Worm (Caenorhabditis elegans) whole organism, mixed stage, embryonic: ENCODE data around the gene sdz-15.
A peak's percentile ranks its signal among the peaks of the same experiment; 100 is the strongest.

ENCODE experiments used
- M03D4.4 ChIP-seq: sonication (generic microtip); optimal IDR thresholded peaks from 2 replicates; lab custom pipeline; 2017; ENCODE audit warnings: mild to moderate bottlenecking, missing genetic modification characterization, missing compliant biosample characterization
- ceh-43 ChIP-seq: fragments of 200-800 bp; sonication (Bioruptor generic); optimal IDR thresholded peaks from 2 replicates; lab custom pipeline; 2018; ENCODE audit warnings: mild to moderate bottlenecking, missing genetic modification characterization, moderate library complexity, missing compliant biosample characterization
- ceh-83 ChIP-seq: fragments of 200-800 bp; sonication (Bioruptor generic); optimal IDR thresholded peaks from 2 replicates; lab custom pipeline; 2018; ENCODE audit warnings: mild to moderate bottlenecking, missing genetic modification characterization, missing compliant biosample characterization
- ces-1 ChIP-seq: fragments of 150-350 bp; optimal IDR thresholded peaks from 2 replicates; lab custom pipeline; 2014; ENCODE audit warnings: missing biosample characterization, missing genetic modification reagents, missing genetic modification characterization
- cnd-1 ChIP-seq: fragments of 200-800 bp; sonication (Bioruptor generic); optimal IDR thresholded peaks from 2 replicates; lab custom pipeline; 2018; ENCODE audit warnings: mild to moderate bottlenecking, missing genetic modification characterization, missing compliant biosample characterization
- drap-1 ChIP-seq: fragments of 200-800 bp; sonication (Bioruptor generic); optimal IDR thresholded peaks from 3 replicates; lab custom pipeline; 2018; ENCODE audit warnings: mild to moderate bottlenecking, missing genetic modification characterization, missing compliant biosample characterization
- flh-1 ChIP-seq: fragments of 200-800 bp; sonication (Bioruptor generic); optimal IDR thresholded peaks from 2 replicates; lab custom pipeline; 2018; ENCODE audit warnings: mild to moderate bottlenecking, missing genetic modification characterization, moderate library complexity, missing compliant biosample characterization
- ham-2 ChIP-seq: fragments of 200-800 bp; sonication (Bioruptor generic); optimal IDR thresholded peaks from 2 replicates; lab custom pipeline; 2018; ENCODE audit warnings: mild to moderate bottlenecking, missing genetic modification characterization, missing compliant biosample characterization
- lin-13 ChIP-seq: fragments of 150-350 bp; optimal IDR thresholded peaks from 2 replicates; lab custom pipeline; 2014; ENCODE audit warnings: missing biosample characterization, missing genetic modification characterization
- lin-32 ChIP-seq: fragments of 200-800 bp; sonication (Bioruptor generic); optimal IDR thresholded peaks from 2 replicates; lab custom pipeline; 2018; ENCODE audit warnings: mild to moderate bottlenecking, missing genetic modification characterization, missing compliant biosample characterization
- lsy-2 ChIP-seq: fragments of 150-350 bp; optimal IDR thresholded peaks from 2 replicates; lab custom pipeline; 2014; ENCODE audit warnings: missing biosample characterization, missing genetic modification characterization
- mab-5 ChIP-seq: fragments of 150-350 bp; optimal IDR thresholded peaks from 2 replicates; lab custom pipeline; 2014; ENCODE audit warnings: missing biosample characterization, missing genetic modification characterization
- mep-1 ChIP-seq: fragments of 150-350 bp; optimal IDR thresholded peaks from 2 replicates; lab custom pipeline; 2017; ENCODE audit warnings: missing biosample characterization, missing genetic modification reagents, missing genetic modification characterization, inconsistent platforms
- mls-2 ChIP-seq: sonication (generic microtip); optimal IDR thresholded peaks from 2 replicates; lab custom pipeline; 2016; ENCODE audit warnings: mild to moderate bottlenecking, missing genetic modification characterization, moderate library complexity, missing compliant biosample characterization
- nhr-12 ChIP-seq: fragments of 150-350 bp; optimal IDR thresholded peaks from 2 replicates; lab custom pipeline; 2014; ENCODE audit warnings: missing biosample characterization, missing genetic modification characterization
- nhr-2 ChIP-seq: fragments of 150-350 bp; optimal IDR thresholded peaks from 2 replicates; lab custom pipeline; 2014; ENCODE audit warnings: missing biosample characterization, missing genetic modification characterization
- nhr-237 ChIP-seq: fragments of 150-350 bp; optimal IDR thresholded peaks from 2 replicates; lab custom pipeline; 2014; ENCODE audit warnings: missing biosample characterization, missing genetic modification characterization
- nhr-76 ChIP-seq: sonication (generic microtip); optimal IDR thresholded peaks from 2 replicates; lab custom pipeline; 2017; ENCODE audit warnings: missing biosample characterization, missing genetic modification characterization
- pha-4 ChIP-seq: fragments of 150-350 bp; optimal IDR thresholded peaks from 2 replicates; lab custom pipeline; 2018; ENCODE audit warnings: missing biosample characterization, missing genetic modification reagents, missing genetic modification characterization
- sem-2 ChIP-seq: fragments of 200-800 bp; sonication (Bioruptor generic); optimal IDR thresholded peaks from 2 replicates; lab custom pipeline; 2018; ENCODE audit warnings: mild to moderate bottlenecking, missing genetic modification characterization, missing compliant biosample characterization
- snpc-4 ChIP-seq: fragments of 150-350 bp; optimal IDR thresholded peaks from 2 replicates; lab custom pipeline; 2014; ENCODE audit warnings: missing biosample characterization, missing genetic modification characterization
- sptf-1 ChIP-seq: sonication (generic microtip); optimal IDR thresholded peaks from 2 replicates; lab custom pipeline; 2017; ENCODE audit warnings: mild to moderate bottlenecking, missing genetic modification characterization, moderate library complexity, missing compliant biosample characterization
- unc-120 ChIP-seq: sonication (generic microtip); optimal IDR thresholded peaks from 2 replicates; lab custom pipeline; 2017; ENCODE audit warnings: missing genetic modification characterization, missing compliant biosample characterization; ENCODE audit not compliant: poor library complexity, severe bottlenecking
- unc-39 ChIP-seq: fragments of 150-350 bp; optimal IDR thresholded peaks from 2 replicates; lab custom pipeline; 2014; ENCODE audit warnings: missing biosample characterization, missing genetic modification characterization
- unc-62 ChIP-seq: fragments of 150-350 bp; optimal IDR thresholded peaks from 2 replicates; lab custom pipeline; 2014; ENCODE audit warnings: missing biosample characterization, missing genetic modification reagents, missing genetic modification characterization
- zip-8 ChIP-seq: fragments of 150-350 bp; optimal IDR thresholded peaks from 2 replicates; lab custom pipeline; 2014; ENCODE audit warnings: missing biosample characterization, missing genetic modification characterization
- ztf-11 ChIP-seq: fragments of 150-350 bp; optimal IDR thresholded peaks from 2 replicates; lab custom pipeline; 2014; ENCODE audit warnings: missing biosample characterization, missing genetic modification characterization

The sdz-15 gene

DNA sequence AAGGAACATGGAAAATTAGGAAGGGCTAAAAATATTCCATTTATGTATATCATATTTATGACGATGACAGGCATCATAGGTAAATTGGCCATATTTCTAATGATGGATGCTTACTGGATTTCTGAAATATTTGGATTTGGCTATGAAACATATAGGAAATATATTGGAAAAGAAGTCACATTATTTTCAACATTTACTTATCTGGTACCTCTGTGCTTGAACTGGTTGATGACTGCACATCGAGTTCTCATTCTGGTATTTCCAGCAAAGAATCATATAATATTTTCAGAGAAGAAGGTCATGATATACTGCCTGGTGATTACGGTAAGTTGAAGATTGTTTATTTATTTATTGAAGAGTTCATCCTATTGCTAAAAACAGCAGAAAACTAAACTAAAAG, 34.4 kb downstream of the sdz-15 start, which contains the start of gene srxa-5:
srxa-5 (plus strand) TSS at position 301 of the 400 bp plus-strand sequence.
- TF ChIP-seq flh-1 (GFP tag; lab: Kevin White, UChicago) = no peak
- no peak for TF ChIP-seq pha-4 (tag; lab: Kevin White, UChicago)
- TF ChIP-seq nhr-237 (tag; lab: Kevin White, UChicago) = no peak
- no peak for TF ChIP-seq unc-62 (GFP tag; lab: Kevin White, UChicago)
- no peak for TF ChIP-seq ces-1 (GFP tag; lab: Kevin White, UChicago)
- no peak for TF ChIP-seq nhr-12 (tag; lab: Kevin White, UChicago)
- no peak for TF ChIP-seq zip-8 (tag; lab: Kevin White, UChicago)
- TF ChIP-seq lsy-2 = no peak
- TF ChIP-seq ceh-83 (GFP tag; lab: Kevin White, UChicago) = no peak
- no peak for TF ChIP-seq sem-2
- no peak for TF ChIP-seq ztf-11 (tag; lab: Kevin White, UChicago)
- no peak for TF ChIP-seq mab-5 (tag; lab: Kevin White, UChicago)
- no peak for TF ChIP-seq nhr-76 (tag; lab: Kevin White, UChicago)
- no peak for TF ChIP-seq snpc-4 (tag; lab: Kevin White, UChicago)
- TF ChIP-seq, all 35 proteins: peak for 0

DNA sequence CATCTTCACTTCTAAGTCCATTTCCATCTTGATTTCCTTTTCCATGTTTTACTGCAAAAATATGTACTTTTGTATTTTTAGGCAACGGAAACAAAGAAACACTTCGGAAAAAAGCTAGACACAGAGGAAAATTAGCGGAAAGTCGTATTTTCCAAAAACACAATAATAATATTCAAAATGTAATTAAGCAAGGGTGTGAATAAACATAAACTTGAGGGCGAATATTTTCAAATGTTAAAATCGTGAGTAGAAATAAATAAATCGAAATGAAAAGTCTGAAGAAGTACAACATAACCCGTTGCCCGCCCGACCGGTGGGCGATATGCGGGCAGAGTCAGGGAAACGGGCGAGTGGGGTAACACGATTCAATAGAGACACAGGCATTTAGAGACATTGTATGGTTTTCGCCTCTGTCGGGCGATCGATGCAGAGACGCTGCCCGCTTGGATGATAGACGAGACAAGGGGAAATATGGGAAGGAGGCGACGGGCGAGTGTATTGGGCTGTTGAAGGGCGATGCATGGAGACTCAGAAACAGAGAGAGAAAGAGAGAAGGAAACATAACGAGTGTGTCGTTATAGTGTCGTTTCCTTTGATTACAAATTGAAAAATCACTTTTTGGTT, 38.8 kb downstream of the sdz-15 start, which contains the start of gene C09E7.4:
C09E7.4 (minus strand) TSS at position 51 of the 624 bp plus-strand sequence.
- peak; percentile 66 for TF ChIP-seq pha-4 (tag; lab: Kevin White, UChicago)
- peak; percentile 45 for TF ChIP-seq M03D4.4 (tag; lab: Kevin White, UChicago)
- peak; percentile 55 for TF ChIP-seq unc-62 (GFP tag; lab: Kevin White, UChicago)
- peak; percentile 16 for TF ChIP-seq drap-1 (GFP tag; lab: Kevin White, UChicago)
- TF ChIP-seq lin-32 = peak; percentile 8
- TF ChIP-seq nhr-2 (tag; lab: Kevin White, UChicago) = peak; percentile 34
- peak; percentile 61 for TF ChIP-seq sptf-1 (tag; lab: Kevin White, UChicago)
- peak; percentile 59 for TF ChIP-seq cnd-1 (tag; lab: Kevin White, UChicago)
- no peak for TF ChIP-seq sem-2
- TF ChIP-seq lsy-2 = peak; percentile 17
- TF ChIP-seq ceh-43 (GFP tag; lab: Kevin White, UChicago) = no peak
- TF ChIP-seq unc-39 (tag; lab: Kevin White, UChicago) = no peak
- peak; percentile 35 for TF ChIP-seq lin-13 (tag; lab: Kevin White, UChicago)
- TF ChIP-seq mls-2 (tag; lab: Kevin White, UChicago) = peak; percentile 67
- peak; percentile 40 for TF ChIP-seq ces-1 (GFP tag; lab: Kevin White, UChicago)
- TF ChIP-seq mep-1 (tag; lab: Kevin White, UChicago) = peak; percentile 35
- peak; percentile 5 for TF ChIP-seq ham-2 (GFP tag; lab: Kevin White, UChicago)
- TF ChIP-seq ztf-11 (tag; lab: Kevin White, UChicago) = no peak
- TF ChIP-seq unc-120 (tag; lab: Kevin White, UChicago) = peak; percentile 53
- no peak for TF ChIP-seq snpc-4 (tag; lab: Kevin White, UChicago)
